Worm (Caenorhabditis elegans) whole organism, L2 larva: ENCODE data around the gene kel-1.

Source experiments
- aly-2 ChIP-seq: fragments of 150-350 bp; optimal IDR thresholded peaks from 2 replicates; lab custom pipeline; 2014; ENCODE audit warnings: missing biosample characterization, missing genetic modification characterization
- ceh-16 ChIP-seq: fragments of 150-350 bp; optimal IDR thresholded peaks from 2 replicates; lab custom pipeline; 2014; ENCODE audit warnings: missing biosample characterization, missing genetic modification characterization
- elt-1 ChIP-seq: fragments of 150-350 bp; optimal IDR thresholded peaks from 2 replicates; lab custom pipeline; 2014; ENCODE audit warnings: missing biosample characterization, missing genetic modification characterization
- elt-3 ChIP-seq: sonication (generic microtip); optimal IDR thresholded peaks from 2 replicates; lab custom pipeline; 2017; ENCODE audit warnings: missing biosample characterization, missing genetic modification characterization
- mbf-1 ChIP-seq: sonication (generic microtip); optimal IDR thresholded peaks from 2 replicates; lab custom pipeline; 2017; ENCODE audit warnings: missing biosample characterization, missing genetic modification characterization
- nhr-11 ChIP-seq: fragments of 150-350 bp; optimal IDR thresholded peaks from 2 replicates; lab custom pipeline; 2014; ENCODE audit warnings: missing biosample characterization, missing genetic modification characterization
- nhr-77 ChIP-seq: fragments of 150-350 bp; optimal IDR thresholded peaks from 2 replicates; lab custom pipeline; 2014; ENCODE audit warnings: missing biosample characterization, missing genetic modification characterization
- snpc-4 ChIP-seq: fragments of 150-350 bp; optimal IDR thresholded peaks from 2 replicates; lab custom pipeline; 2014; ENCODE audit warnings: missing biosample characterization, missing genetic modification characterization
- unc-39 ChIP-seq: fragments of 150-350 bp; optimal IDR thresholded peaks from 2 replicates; lab custom pipeline; 2014; ENCODE audit warnings: missing biosample characterization, missing genetic modification characterization

DNA sequence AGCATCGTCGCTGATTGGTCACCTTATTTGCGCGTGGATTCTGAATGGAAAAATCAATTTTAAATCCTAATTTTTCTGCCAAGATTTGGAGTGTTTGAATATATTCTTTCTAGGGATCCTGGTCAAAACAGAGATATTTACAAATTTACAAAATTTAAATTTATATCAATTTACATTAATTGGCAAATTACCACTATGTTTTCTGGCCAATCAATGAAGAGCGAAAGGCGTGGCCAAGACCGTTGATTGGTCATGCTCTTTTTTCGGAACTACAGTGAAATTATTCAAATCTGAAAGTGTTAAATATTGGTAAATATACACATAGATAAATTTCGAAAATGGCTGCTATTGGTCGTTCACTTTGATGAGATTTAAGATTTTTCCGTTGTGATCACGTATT, 46.0 kb upstream of the kel-1 start:
- no peak for TF ChIP-seq elt-3 (tag; lab: Kevin White, UChicago)
- no peak for TF ChIP-seq elt-1 (tag; lab: Kevin White, UChicago)
- no peak for TF ChIP-seq nhr-11 (tag; lab: Kevin White, UChicago)
- no peak for TF ChIP-seq nhr-77 (tag; lab: Kevin White, UChicago)
- TF ChIP-seq snpc-4 (tag; lab: Kevin White, UChicago): no peak
- TF ChIP-seq unc-39 (tag; lab: Kevin White, UChicago): no peak
- TF ChIP-seq ceh-16 (tag; lab: Kevin White, UChicago): no peak
- no peak for TF ChIP-seq mbf-1
- TF ChIP-seq aly-2 (tag; lab: Kevin White, UChicago): no peak
